Worm (Caenorhabditis elegans) whole organism, young adult: Measurements from ENCODE around the gene srx-13.
A peak's percentile ranks its signal among the peaks of the same experiment; 100 is the strongest.

Source experiments
- B0019.2 ChIP-seq: fragments of 200-800 bp; sonication (Bioruptor generic); conservative IDR thresholded peaks from 2 replicates; pipeline ENCODE4 v1.3.6; 2022; ENCODE audit warnings: missing genetic modification reagents, missing genetic modification characterization, missing compliant biosample characterization
- B0261.1 ChIP-seq: sonication (generic microtip); optimal IDR thresholded peaks from 2 replicates; lab custom pipeline; 2016; ENCODE audit warnings: mild to moderate bottlenecking, missing genetic modification characterization, moderate library complexity, missing compliant biosample characterization
- B0336.3 ChIP-seq: fragments of 200-800 bp; sonication (Bioruptor generic); IDR thresholded peaks from 2 replicates; pipeline ENCODE4 v1.3.6; 2022; ENCODE audit warnings: missing genetic modification characterization, missing compliant biosample characterization
- C06A6.2 ChIP-seq: fragments of 200-800 bp; sonication (Bioruptor generic); conservative IDR thresholded peaks from 2 replicates; pipeline ENCODE4 v1.3.6; 2022; ENCODE audit warnings: missing genetic modification characterization, missing compliant biosample characterization
- C17E4.6 ChIP-seq: fragments of 200-800 bp; sonication (Bioruptor generic); IDR thresholded peaks from 2 replicates; pipeline ENCODE4 v1.3.6; 2022; ENCODE audit warnings: missing genetic modification reagents, missing genetic modification characterization, missing compliant biosample characterization
- D2030.7 ChIP-seq: fragments of 200-800 bp; sonication (Bioruptor generic); IDR thresholded peaks from 2 replicates; pipeline ENCODE4 v1.3.6; 2022; ENCODE audit warnings: missing genetic modification reagents, missing genetic modification characterization, missing compliant biosample characterization
- F33H1.4 ChIP-seq: fragments of 200-800 bp; sonication (Bioruptor generic); IDR thresholded peaks from 2 replicates; pipeline ENCODE4 v1.3.6; 2022; ENCODE audit warnings: missing genetic modification reagents, missing genetic modification characterization, missing compliant biosample characterization
- F39B2.1 ChIP-seq: fragments of 200-800 bp; sonication (Bioruptor generic); IDR thresholded peaks from 2 replicates; pipeline ENCODE4 v1.3.6; 2022; ENCODE audit warnings: missing genetic modification reagents, missing genetic modification characterization, missing compliant biosample characterization
- F57C9.4 ChIP-seq: sonication (generic microtip); optimal IDR thresholded peaks from 2 replicates; lab custom pipeline; 2017; ENCODE audit warnings: mild to moderate bottlenecking, missing genetic modification characterization, missing compliant biosample characterization
- K12H6.12 ChIP-seq: fragments of 200-800 bp; sonication (Bioruptor generic); optimal IDR thresholded peaks from 2 replicates; lab custom pipeline; 2018; ENCODE audit warnings: mild to moderate bottlenecking, missing genetic modification characterization, missing compliant biosample characterization
- T07F8.4 ChIP-seq: sonication (generic microtip); optimal IDR thresholded peaks from 2 replicates; lab custom pipeline; 2016; ENCODE audit warnings: mild to moderate bottlenecking, missing genetic modification characterization, moderate library complexity, missing compliant biosample characterization
- T26A5.8 ChIP-seq: sonication (generic microtip); optimal IDR thresholded peaks from 2 replicates; lab custom pipeline; 2016; ENCODE audit warnings: missing genetic modification characterization, missing compliant biosample characterization
- Y56A3A.18 ChIP-seq: fragments of 200-800 bp; sonication (Bioruptor generic); IDR thresholded peaks from 2 replicates; pipeline ENCODE4 v1.3.6; 2022; ENCODE audit warnings: missing genetic modification reagents, missing genetic modification characterization, missing compliant biosample characterization
- Y95B8A.8 ChIP-seq: fragments of 200-800 bp; sonication (Bioruptor generic); IDR thresholded peaks from 2 replicates; pipeline ENCODE4 v1.3.6; 2022; ENCODE audit warnings: missing genetic modification reagents, missing genetic modification characterization, missing compliant biosample characterization
- aptf-2 ChIP-seq: fragments of 200-800 bp; sonication (Bioruptor generic); conservative IDR thresholded peaks from 2 replicates; pipeline ENCODE4 v1.3.6; 2022; ENCODE audit warnings: missing genetic modification reagents, missing genetic modification characterization, missing compliant biosample characterization
- attf-5 ChIP-seq: fragments of 200-800 bp; sonication (Bioruptor generic); optimal IDR thresholded peaks from 2 replicates; lab custom pipeline; 2018; ENCODE audit warnings: mild to moderate bottlenecking, missing genetic modification characterization, missing compliant biosample characterization
- ccch-3 ChIP-seq: fragments of 200-800 bp; sonication (Bioruptor generic); optimal IDR thresholded peaks from 2 replicates; lab custom pipeline; 2018; ENCODE audit warnings: mild to moderate bottlenecking, missing genetic modification characterization, missing compliant biosample characterization
- ceh-58 ChIP-seq: fragments of 200-800 bp; sonication (Bioruptor generic); IDR thresholded peaks from 2 replicates; pipeline ENCODE4 v1.3.6; 2022; ENCODE audit warnings: missing genetic modification characterization, missing compliant biosample characterization
- ceh-91 ChIP-seq: fragments of 200-800 bp; sonication (Bioruptor generic); IDR thresholded peaks from 2 replicates; pipeline ENCODE4 v1.3.6; 2022; ENCODE audit warnings: missing genetic modification reagents, missing genetic modification characterization, missing compliant biosample characterization
- chd-7 ChIP-seq: sonication (generic microtip); optimal IDR thresholded peaks from 2 replicates; lab custom pipeline; 2016; ENCODE audit warnings: mild to moderate bottlenecking, missing genetic modification characterization, moderate library complexity, missing compliant biosample characterization
- die-1 ChIP-seq: sonication (generic microtip); optimal IDR thresholded peaks from 2 replicates; lab custom pipeline; 2016; ENCODE audit warnings: missing genotype, mild to moderate bottlenecking, missing genetic modification characterization, missing compliant biosample characterization
- dox-1 ChIP-seq: fragments of 200-800 bp; sonication (Bioruptor generic); IDR thresholded peaks from 2 replicates; pipeline ENCODE4 v1.3.6; 2022; ENCODE audit warnings: missing genetic modification reagents, missing genetic modification characterization, missing compliant biosample characterization
- dpff-1 ChIP-seq: sonication (generic microtip); optimal IDR thresholded peaks from 2 replicates; lab custom pipeline; 2017; ENCODE audit warnings: mild to moderate bottlenecking, missing genetic modification characterization, missing compliant biosample characterization
- egl-18 ChIP-seq: fragments of 200-800 bp; sonication (Bioruptor generic); IDR thresholded peaks from 2 replicates; pipeline ENCODE4 v1.3.6; 2022; ENCODE audit warnings: missing genetic modification reagents, missing genetic modification characterization, missing compliant biosample characterization
- egrh-3 ChIP-seq: fragments of 200-800 bp; sonication (Bioruptor generic); IDR thresholded peaks from 2 replicates; pipeline ENCODE4 v1.3.6; 2022; ENCODE audit warnings: missing genetic modification reagents, missing genetic modification characterization, missing compliant biosample characterization
- ets-4 ChIP-seq: fragments of 200-800 bp; sonication (Bioruptor generic); optimal IDR thresholded peaks from 2 replicates; lab custom pipeline; 2018; ENCODE audit warnings: mild to moderate bottlenecking, missing genetic modification characterization, missing compliant biosample characterization
- fkh-3 ChIP-seq: sonication (generic microtip); optimal IDR thresholded peaks from 2 replicates; lab custom pipeline; 2016; ENCODE audit warnings: mild to moderate bottlenecking, missing genetic modification characterization, missing compliant biosample characterization
- hlh-26 ChIP-seq: fragments of 200-800 bp; sonication (Bioruptor generic); conservative IDR thresholded peaks from 2 replicates; pipeline ENCODE4 v1.3.6; 2022; ENCODE audit warnings: missing genetic modification reagents, missing genetic modification characterization, missing compliant biosample characterization
- hsf-1 ChIP-seq: fragments of 200-800 bp; sonication (Bioruptor generic); IDR thresholded peaks from 2 replicates; pipeline ENCODE4 v1.3.6; 2022; ENCODE audit warnings: missing genetic modification reagents, missing genetic modification characterization, missing compliant biosample characterization
- lag-1 ChIP-seq: fragments of 200-800 bp; sonication (Bioruptor generic); IDR thresholded peaks from 2 replicates; pipeline ENCODE4 v1.3.6; 2022; ENCODE audit warnings: missing genetic modification reagents, missing genetic modification characterization, missing compliant biosample characterization
- lin-35 ChIP-seq, 3 experiments: fragments of 150-350 bp in 2 of 3; sonication (generic microtip) in 1 of 3; optimal IDR thresholded peaks; 2 replicates each; lab custom pipeline; 2014 to 2018; ENCODE audit warnings: missing biosample characterization in 3 of 3, missing genetic modification characterization in 3 of 3, missing genetic modification reagents in 3 of 3
- lir-1 ChIP-seq: fragments of 200-800 bp; sonication (Bioruptor generic); conservative IDR thresholded peaks from 2 replicates; pipeline ENCODE4 v1.3.6; 2022; ENCODE audit warnings: missing genetic modification reagents, missing genetic modification characterization, missing compliant biosample characterization
- madf-3 ChIP-seq: fragments of 200-800 bp; sonication (Bioruptor generic); IDR thresholded peaks from 2 replicates; pipeline ENCODE4 v1.3.6; 2022; ENCODE audit warnings: missing genetic modification reagents, missing genetic modification characterization, missing compliant biosample characterization
- madf-6 ChIP-seq: fragments of 200-800 bp; sonication (Bioruptor generic); IDR thresholded peaks from 2 replicates; pipeline ENCODE4 v1.3.6; 2022; ENCODE audit warnings: missing genetic modification reagents, missing genetic modification characterization, missing compliant biosample characterization
- madf-8 ChIP-seq: fragments of 200-800 bp; sonication (Bioruptor generic); conservative IDR thresholded peaks from 2 replicates; pipeline ENCODE4 v1.3.6; 2022; ENCODE audit warnings: missing genetic modification reagents, missing genetic modification characterization, missing compliant biosample characterization
- mes-4 ChIP-seq: sonication (generic microtip); optimal IDR thresholded peaks from 2 replicates; lab custom pipeline; 2016; ENCODE audit warnings: missing genotype, missing genetic modification characterization, missing compliant biosample characterization
- nhr-179 ChIP-seq: sonication (generic microtip); optimal IDR thresholded peaks from 2 replicates; lab custom pipeline; 2016; ENCODE audit warnings: mild to moderate bottlenecking, missing genetic modification characterization, missing compliant biosample characterization
- nhr-27 ChIP-seq: fragments of 200-800 bp; sonication (Bioruptor generic); optimal IDR thresholded peaks from 2 replicates; lab custom pipeline; 2018; ENCODE audit warnings: mild to moderate bottlenecking, missing genetic modification characterization, moderate library complexity, missing compliant biosample characterization
- pbrm-1 ChIP-seq: fragments of 200-800 bp; sonication (Bioruptor generic); IDR thresholded peaks from 2 replicates; pipeline ENCODE4 v1.3.6; 2022; ENCODE audit warnings: missing genetic modification reagents, missing genetic modification characterization, missing compliant biosample characterization
- pha-4 ChIP-seq: fragments of 150-350 bp; sonication (generic microtip); optimal IDR thresholded peaks from 2 replicates; lab custom pipeline; 2014; ENCODE audit warnings: missing biosample characterization, missing genetic modification reagents, missing genetic modification characterization
- rec-8 ChIP-seq, 2 experiments: sonication (generic microtip); optimal IDR thresholded peaks; 2 replicates each; lab custom pipeline; 2016; ENCODE audit warnings: mild to moderate bottlenecking in 2 of 2, missing genetic modification characterization in 2 of 2, missing genetic modification reagents in 2 of 2, missing genotype in 2 of 2, missing biosample characterization in 1 of 2, missing compliant biosample characterization in 1 of 2, moderate library complexity in 1 of 2
- sea-2 ChIP-seq: fragments of 200-800 bp; sonication (Bioruptor generic); IDR thresholded peaks from 2 replicates; pipeline ENCODE4 v1.3.6; 2022; ENCODE audit warnings: missing genetic modification characterization, missing compliant biosample characterization
- tbp1 ChIP-seq: fragments of 200-800 bp; sonication (Bioruptor generic); optimal IDR thresholded peaks from 2 replicates; lab custom pipeline; 2018; ENCODE audit warnings: mild to moderate bottlenecking, missing genetic modification characterization, missing compliant biosample characterization
- unc-62 ChIP-seq: fragments of 150-350 bp; optimal IDR thresholded peaks from 2 replicates; lab custom pipeline; 2014; ENCODE audit warnings: missing biosample characterization, missing genetic modification reagents, missing genetic modification characterization
- zim-3 ChIP-seq: sonication (generic microtip); optimal IDR thresholded peaks from 2 replicates; lab custom pipeline; 2017; ENCODE audit warnings: mild to moderate bottlenecking, missing genetic modification characterization, moderate library complexity, missing compliant biosample characterization
- ztf-22 ChIP-seq: fragments of 200-800 bp; sonication (Bioruptor generic); optimal IDR thresholded peaks from 2 replicates; lab custom pipeline; 2018; ENCODE audit warnings: mild to moderate bottlenecking, missing genetic modification characterization, moderate library complexity, missing compliant biosample characterization
- ztf-3 ChIP-seq: fragments of 200-800 bp; sonication (Bioruptor generic); optimal IDR thresholded peaks from 2 replicates; lab custom pipeline; 2018; ENCODE audit warnings: mild to moderate bottlenecking, missing genetic modification characterization, missing compliant biosample characterization
- ztf-6 ChIP-seq: fragments of 200-800 bp; sonication (Bioruptor generic); IDR thresholded peaks from 2 replicates; pipeline ENCODE4 v1.3.6; 2022; ENCODE audit warnings: missing genetic modification reagents, missing genetic modification characterization, missing compliant biosample characterization

The srx-13 gene

ce11 chrIV:1093870-1094564, 24.4 kb downstream of the srx-13 start, which contains the start of the genes cct-8 and Y55F3AR.2 (continued):
- TF ChIP-seq K12H6.12 (tag; lab: Kevin White, UChicago) (peak; percentile 92), hsf-1 (GFP tag; lab: Robert Waterston, UW) (peak; percentile 98), ccch-3 (peak; percentile 1), F39B2.1 (GFP tag; lab: Robert Waterston, UW) (peak; percentile 94), egrh-3 (GFP tag; lab: Robert Waterston, UW) (peak; percentile 47; the same call in 1 of the 2 replicates), B0336.3 (GFP tag; lab: Robert Waterston, UW) (peak; percentile 99), B0261.1 (tag; lab: Kevin White, UChicago) (peak; percentile 45), lin-35 (GFP tag; optimal IDR thresholded peaks at IDR 0.05; lab: Kevin White, UChicago) (peak; percentile 59 to 97 (median 88)), aptf-2 (GFP tag; lab: Robert Waterston, UW) (peak; percentile 71), zim-3 (tag; lab: Kevin White, UChicago) (peak; percentile 82), ets-4 (GFP tag; lab: Kevin White, UChicago) (peak; percentile 30), ztf-22 (GFP tag; lab: Kevin White, UChicago) (peak; percentile 60), D2030.7 (GFP tag; lab: Robert Waterston, UW) (peak; percentile 97), chd-7 (tag; lab: Kevin White, UChicago) (peak; percentile 95), unc-62 (GFP tag; lab: Kevin White, UChicago) (no peak), madf-8 (peak; percentile 89), C17E4.6 (GFP tag; lab: Robert Waterston, UW) (peak; percentile 97), hlh-26 (GFP tag; lab: Robert Waterston, UW) (no peak), lir-1 (peak; percentile 98), madf-6 (peak; percentile 98), fkh-3 (tag; lab: Kevin White, UChicago) (peak; percentile 79), B0019.2 (peak; percentile 93), die-1 (tag; lab: Kevin White, UChicago) (peak; percentile 12), ceh-91 (GFP tag; lab: Robert Waterston, UW) (peak; percentile 96), F57C9.4 (peak; percentile 65), egl-18 (peak; percentile 86; the same call in 1 of the 2 replicates), nhr-27 (tag; lab: Kevin White, UChicago) (peak; percentile 37), tbp1 (GFP tag; lab: Kevin White, UChicago) (peak; percentile 79), lag-1 (GFP tag; lab: Robert Waterston, UW) (0 out of 2 replicates have a peak, but pooled peaks have one; percentile 74), rec-8 (tag; optimal IDR thresholded peaks at IDR 0.05; lab: Kevin White, UChicago) (peak; percentile 35 to 38), attf-5 (GFP tag; lab: Kevin White, UChicago) (peak; percentile 97), Y56A3A.18 (GFP tag; lab: Robert Waterston, UW) (peak; percentile 99), F33H1.4 (GFP tag; lab: Robert Waterston, UW) (peak; percentile 100), Y95B8A.8 (GFP tag; lab: Robert Waterston, UW) (peak; percentile 97), mes-4 (peak; percentile 35), ceh-58 (GFP tag; lab: Robert Waterston, UW) (no peak), sea-2 (GFP tag; lab: Robert Waterston, UW) (peak; percentile 87; the same call in 1 of the 2 replicates), ztf-6 (peak; percentile 93), dox-1 (GFP tag; lab: Robert Waterston, UW) (peak; percentile 99), C06A6.2 (GFP tag; lab: Robert Waterston, UW) (peak; percentile 96), dpff-1 (tag; lab: Kevin White, UChicago) (peak; percentile 77), T26A5.8 (tag; lab: Kevin White, UChicago) (peak; percentile 82), T07F8.4 (peak; percentile 4), pbrm-1 (GFP tag; lab: Robert Waterston, UW) (peak; percentile 99), madf-3 (GFP tag; lab: Robert Waterston, UW) (peak; percentile 97), ztf-3 (peak; percentile 87), nhr-179 (tag; lab: Kevin White, UChicago) (no peak), pha-4 (tag; lab: Kevin White, UChicago) (peak; percentile 88)
